Fruit fly (Drosophila melanogaster) Kc167 (cell line): ENCODE results near the gene svr.

ENCODE experiments used
- Myc ChIP-seq: fragments of >200 bp; optimal IDR thresholded peaks from 2 replicates; lab custom pipeline; 2017; ENCODE audit warnings: missing external identifiers
- psq ChIP-seq: fragments of >200 bp; optimal IDR thresholded peaks from 2 replicates; lab custom pipeline; 2017; ENCODE audit warnings: missing external identifiers
- ttk ChIP-seq: sonication (Bioruptor generic); optimal IDR thresholded peaks from 2 replicates; lab custom pipeline; 2017; ENCODE audit warnings: missing external identifiers

- no peak for TF ChIP-seq Myc (lab: Kevin White, UChicago)
- TF ChIP-seq ttk (lab: Kevin White, UChicago): no peak
- no peak for TF ChIP-seq psq (lab: Kevin White, UChicago)
Measured at dm6 chrX:492701-493299, 3.4 kb upstream of the svr start.
